Fruit fly (Drosophila melanogaster) whole organism, embryonic: ENCODE data around the gene CG31195.

Experiments
- CG11695 ChIP-seq: fragments of 200-800 bp; sonication (Bioruptor generic); IDR thresholded peaks from 3 replicates; pipeline ENCODE4 v1.3.6; 2022; ENCODE audit warnings: missing biosample characterization, missing genetic modification characterization
- CG12071 ChIP-seq: fragments of 200-800 bp; sonication (Bioruptor generic); optimal IDR thresholded peaks from 3 replicates; lab custom pipeline; 2018; ENCODE audit warnings: missing biosample characterization, mild to moderate bottlenecking, missing genetic modification characterization
- CG12155 ChIP-seq: fragments of 200-800 bp; sonication (Bioruptor generic); optimal IDR thresholded peaks from 3 replicates; lab custom pipeline; 2016; ENCODE audit warnings: missing biosample characterization, missing genetic modification characterization
- CG13424 ChIP-seq: fragments of 200-800 bp; sonication (Bioruptor generic); optimal IDR thresholded peaks from 2 replicates; lab custom pipeline; 2019; ENCODE audit warnings: missing biosample characterization, mild to moderate bottlenecking, missing genetic modification characterization, moderate library complexity
- CG15514 ChIP-seq: fragments of 200-800 bp; sonication (Bioruptor generic); optimal IDR thresholded peaks from 3 replicates; lab custom pipeline; 2017; ENCODE audit warnings: missing biosample characterization, missing genetic modification characterization, mild to moderate bottlenecking, moderate library complexity, missing genetic modification reagents
- CG16779 ChIP-seq: fragments of 200-800 bp; sonication (Bioruptor generic); IDR thresholded peaks from 2 replicates; pipeline ENCODE4 v1.3.6; 2022; ENCODE audit warnings: missing biosample characterization, missing genetic modification characterization
- CG16815 ChIP-seq: fragments of 200-800 bp; sonication (Bioruptor generic); optimal IDR thresholded peaks from 3 replicates; lab custom pipeline; 2017; ENCODE audit warnings: missing biosample characterization, mild to moderate bottlenecking, missing genetic modification characterization
- CG17568 ChIP-seq: fragments of 200-800 bp; sonication (Bioruptor generic); optimal IDR thresholded peaks from 2 replicates; lab custom pipeline; 2018; ENCODE audit warnings: missing biosample characterization, mild to moderate bottlenecking, missing genetic modification characterization, moderate library complexity
- CG1832 ChIP-seq: fragments of 200-800 bp; sonication (Bioruptor generic); optimal IDR thresholded peaks from 2 replicates; lab custom pipeline; 2017; ENCODE audit warnings: missing biosample characterization, mild to moderate bottlenecking, missing genetic modification characterization, inconsistent platforms
- CG18764 ChIP-seq: fragments of 200-800 bp; sonication (Bioruptor generic); optimal IDR thresholded peaks from 3 replicates; lab custom pipeline; 2016; ENCODE audit warnings: missing biosample characterization, missing genetic modification characterization
- CG2678 ChIP-seq: fragments of 200-800 bp; sonication (Bioruptor generic); optimal IDR thresholded peaks from 3 replicates; lab custom pipeline; 2019; ENCODE audit warnings: missing biosample characterization, mild to moderate bottlenecking, missing genetic modification characterization, moderate library complexity
- CG3281 ChIP-seq: fragments of 200-800 bp; sonication (Bioruptor generic); optimal IDR thresholded peaks from 3 replicates; lab custom pipeline; 2017; ENCODE audit warnings: missing biosample characterization, mild to moderate bottlenecking, missing genetic modification characterization
- CG3407 ChIP-seq: fragments of 200-800 bp; sonication (Bioruptor generic); optimal IDR thresholded peaks from 2 replicates; lab custom pipeline; 2018; ENCODE audit warnings: missing biosample characterization, mild to moderate bottlenecking, missing genetic modification characterization
- CG5953 ChIP-seq: fragments of 200-800 bp; sonication (Bioruptor generic); IDR thresholded peaks from 2 replicates; pipeline ENCODE4 v1.3.6; 2022; ENCODE audit warnings: missing biosample characterization, missing genetic modification characterization
- CG7372 ChIP-seq: fragments of 200-800 bp; sonication (Bioruptor generic); IDR thresholded peaks from 2 replicates; pipeline ENCODE4 v1.3.6; 2022; ENCODE audit warnings: missing biosample characterization, missing genetic modification characterization
- CG7745 ChIP-seq: fragments of 200-800 bp; sonication (Bioruptor generic); optimal IDR thresholded peaks from 2 replicates; lab custom pipeline; 2018; ENCODE audit warnings: missing biosample characterization, mild to moderate bottlenecking, missing genetic modification characterization, moderate library complexity
- CG8478 ChIP-seq: fragments of >200 bp; optimal IDR thresholded peaks from 2 replicates; lab custom pipeline; 2018
- CkIIα-i1 ChIP-seq: fragments of 200-800 bp; sonication (Bioruptor generic); IDR thresholded peaks from 2 replicates; pipeline ENCODE4 v1.3.6; 2022; ENCODE audit warnings: missing biosample characterization, missing genetic modification characterization
- Dbx ChIP-seq: fragments of 200-800 bp; sonication (Bioruptor generic); IDR thresholded peaks from 3 replicates; pipeline ENCODE4 v1.3.6; 2022; ENCODE audit warnings: missing biosample characterization, missing genetic modification characterization
- Deaf1 ChIP-seq: fragments of 200-800 bp; optimal IDR thresholded peaks from 3 replicates; lab custom pipeline; 2019; ENCODE audit warnings: missing biosample characterization, mild to moderate bottlenecking, missing genetic modification characterization, moderate library complexity
- E2f2 ChIP-seq: fragments of 200-800 bp; sonication (Bioruptor generic); IDR thresholded peaks from 2 replicates; pipeline ENCODE4 v1.3.6; 2022; ENCODE audit warnings: missing biosample characterization, missing genetic modification characterization
- ERR ChIP-seq: fragments of 200-800 bp; sonication (Bioruptor generic); optimal IDR thresholded peaks from 2 replicates; lab custom pipeline; 2016; ENCODE audit warnings: missing biosample characterization, missing genetic modification characterization
- Gug ChIP-seq: fragments of 200-800 bp; sonication (Bioruptor generic); IDR thresholded peaks from 4 replicates; pipeline ENCODE4 v1.3.6; 2022; ENCODE audit warnings: missing biosample characterization, missing genetic modification characterization
- Hand ChIP-seq: fragments of 200-800 bp; sonication (Bioruptor generic); optimal IDR thresholded peaks from 2 replicates; lab custom pipeline; 2017; ENCODE audit warnings: mild to moderate bottlenecking, missing biosample characterization, missing genetic modification reagents, missing genetic modification characterization
- Hr39 ChIP-seq: fragments of >200 bp; optimal IDR thresholded peaks from 2 replicates; lab custom pipeline; 2017
- Lim3 ChIP-seq: fragments of 200-800 bp; sonication (Bioruptor generic); IDR thresholded peaks from 2 replicates; pipeline ENCODE4 v1.3.6; 2022; ENCODE audit warnings: missing biosample characterization, missing genetic modification characterization
- Mrtf ChIP-seq: fragments of 200-800 bp; sonication (Bioruptor generic); IDR thresholded peaks from 3 replicates; pipeline ENCODE4 v1.3.6; 2022; ENCODE audit warnings: missing biosample characterization, missing genetic modification characterization
- Myb ChIP-seq: fragments of 200-800 bp; sonication (Bioruptor generic); optimal IDR thresholded peaks from 2 replicates; lab custom pipeline; 2016; ENCODE audit warnings: missing biosample characterization, missing genetic modification characterization
- Scr ChIP-seq: fragments of 200-800 bp; sonication (Bioruptor generic); IDR thresholded peaks from 2 replicates; pipeline ENCODE4 v1.3.6; 2022; ENCODE audit warnings: missing biosample characterization, missing genetic modification characterization; ENCODE audit not compliant: partially characterized antibody
- Sox100B ChIP-seq: fragments of 200-800 bp; sonication (Bioruptor generic); optimal IDR thresholded peaks from 3 replicates; lab custom pipeline; 2018; ENCODE audit warnings: missing biosample characterization, mild to moderate bottlenecking, missing genetic modification characterization
- bbx ChIP-seq: fragments of 200-800 bp; sonication (Bioruptor generic); IDR thresholded peaks from 2 replicates; pipeline ENCODE4 v1.3.6; 2022; ENCODE audit warnings: missing biosample characterization, missing genetic modification characterization; ENCODE audit not compliant: partially characterized antibody
- bowl ChIP-seq: fragments of 200-800 bp; sonication (Bioruptor generic); IDR thresholded peaks from 2 replicates; pipeline ENCODE4 v1.3.6; 2022; ENCODE audit warnings: missing biosample characterization, missing genetic modification characterization
- caup ChIP-seq: fragments of 200-800 bp; sonication (Bioruptor generic); optimal IDR thresholded peaks from 3 replicates; lab custom pipeline; 2017; ENCODE audit warnings: missing biosample characterization, mild to moderate bottlenecking, missing genetic modification characterization, moderate library complexity; ENCODE audit not compliant: severe bottlenecking
- ci ChIP-seq: fragments of 200-800 bp; sonication (Bioruptor generic); IDR thresholded peaks from 3 replicates; pipeline ENCODE4 v1.3.6; 2022; ENCODE audit warnings: missing biosample characterization, missing genetic modification characterization
- dmrt11E ChIP-seq: fragments of 200-800 bp; sonication (Bioruptor generic); optimal IDR thresholded peaks from 3 replicates; lab custom pipeline; 2018; ENCODE audit warnings: missing biosample characterization, mild to moderate bottlenecking, missing genetic modification characterization, moderate library complexity
- en ChIP-seq: fragments of 200-800 bp; sonication (Bioruptor generic); optimal IDR thresholded peaks from 2 replicates; lab custom pipeline; 2016; ENCODE audit warnings: missing biosample characterization, missing genetic modification characterization
- exex ChIP-seq: fragments of 200-800 bp; sonication (Bioruptor generic); optimal IDR thresholded peaks from 4 replicates; lab custom pipeline; 2018; ENCODE audit warnings: missing biosample characterization, mild to moderate bottlenecking, missing genetic modification characterization, moderate library complexity
- fd3F ChIP-seq: fragments of 200-800 bp; sonication (Bioruptor generic); optimal IDR thresholded peaks from 2 replicates; lab custom pipeline; 2018; ENCODE audit warnings: missing biosample characterization, mild to moderate bottlenecking, missing genetic modification characterization, moderate library complexity
- kah ChIP-seq: fragments of 200-800 bp; sonication (Bioruptor generic); optimal IDR thresholded peaks from 2 replicates; lab custom pipeline; 2018; ENCODE audit warnings: missing biosample characterization, mild to moderate bottlenecking, missing genetic modification characterization
- kay ChIP-seq: fragments of 200-800 bp; sonication (Bioruptor generic); optimal IDR thresholded peaks from 2 replicates; lab custom pipeline; 2016; ENCODE audit warnings: missing biosample characterization, missing genetic modification characterization
- lab ChIP-seq: fragments of 200-800 bp; sonication (Bioruptor generic); optimal IDR thresholded peaks from 3 replicates; lab custom pipeline; 2017; ENCODE audit warnings: missing biosample characterization, missing genetic modification characterization, mild to moderate bottlenecking, moderate library complexity, missing genetic modification reagents
- lilli ChIP-seq: fragments of 200-800 bp; sonication (Bioruptor generic); optimal IDR thresholded peaks from 3 replicates; lab custom pipeline; 2016; ENCODE audit warnings: missing biosample characterization, missing genetic modification characterization
- lmd ChIP-seq: fragments of 200-800 bp; sonication (Bioruptor generic); IDR thresholded peaks from 2 replicates; pipeline ENCODE4 v1.3.6; 2022; ENCODE audit warnings: missing biosample characterization, missing genetic modification characterization
- lov ChIP-seq, 2 experiments: fragments of 200-800 bp in 1 of 2; fragments of >200 bp in 1 of 2; sonication (Bioruptor generic) in 1 of 2; IDR thresholded peaks in 1 of 2; optimal IDR thresholded peaks in 1 of 2; 2 replicates in 1 of 2; 3 replicates in 1 of 2; pipeline versions ENCODE4 v1.3.6 to Lab custom; 2017 to 2022; ENCODE audit warnings: missing biosample characterization in 1 of 2, missing genetic modification characterization in 1 of 2
- psq ChIP-seq: fragments of 200-800 bp; sonication (Bioruptor generic); optimal IDR thresholded peaks from 2 replicates; lab custom pipeline; 2017; ENCODE audit warnings: missing biosample characterization, missing genetic modification characterization
- ranshi ChIP-seq: fragments of 200-800 bp; sonication (Bioruptor generic); IDR thresholded peaks from 2 replicates; pipeline ENCODE4 v1.3.6; 2022; ENCODE audit warnings: missing biosample characterization, missing genetic modification characterization
- scrt ChIP-seq: fragments of 200-800 bp; sonication (Bioruptor generic); optimal IDR thresholded peaks from 2 replicates; lab custom pipeline; 2018; ENCODE audit warnings: missing biosample characterization, mild to moderate bottlenecking, missing genetic modification characterization, moderate library complexity
- sens ChIP-seq: fragments of 200-800 bp; sonication (Bioruptor generic); peaks from one replicate; lab custom pipeline; 2016; ENCODE audit warnings: missing biosample characterization, missing genetic modification characterization
- slp2 ChIP-seq: fragments of 200-800 bp; sonication (Bioruptor generic); optimal IDR thresholded peaks from 2 replicates; lab custom pipeline; 2016; ENCODE audit warnings: missing biosample characterization, missing genetic modification characterization
- sqz ChIP-seq: fragments of 200-800 bp; sonication (Bioruptor generic); optimal IDR thresholded peaks from 3 replicates; lab custom pipeline; 2018; ENCODE audit warnings: missing biosample characterization, mild to moderate bottlenecking, missing genetic modification characterization
- sr ChIP-seq: fragments of 200-800 bp; sonication (Bioruptor generic); IDR thresholded peaks from 3 replicates; pipeline ENCODE4 v1.3.6; 2022; ENCODE audit warnings: missing biosample characterization, missing genetic modification characterization
- tin ChIP-seq: fragments of 200-800 bp; sonication (Bioruptor generic); optimal IDR thresholded peaks from 3 replicates; lab custom pipeline; 2016; ENCODE audit warnings: missing biosample characterization, missing genetic modification characterization

CG31195 gene

DNA sequence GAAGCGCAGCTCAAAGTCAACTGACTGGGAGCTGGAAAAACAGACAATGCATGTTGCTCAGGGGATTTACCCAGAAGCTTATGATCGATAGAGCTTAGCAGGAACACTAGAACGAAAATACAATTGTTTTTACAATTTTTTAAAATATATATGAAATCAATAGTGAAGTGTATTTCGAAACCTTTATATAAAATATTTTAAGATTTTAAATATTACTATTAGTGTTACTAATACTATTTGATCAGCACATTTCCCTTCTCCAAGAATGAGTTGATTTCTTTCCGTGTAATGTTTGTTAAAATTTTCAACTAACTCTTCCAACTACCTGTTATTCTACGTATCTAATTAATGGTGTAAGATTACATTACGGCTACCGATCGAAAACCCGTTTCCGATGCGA lies 18.4 kb downstream of the CG31195 start, which contains the start of gene CG31199:
Gene CG31199, minus strand, starts transcription at position 101 of the 400 bp plus-strand sequence.
- TF ChIP-seq sens (GFP tag; lab: Kevin White, UChicago) (no peak), Lim3 (GFP tag; lab: Robert Waterston, UW) (no peak), en (GFP tag; lab: Kevin White, UChicago) (no peak), dmrt11E (tag; lab: Kevin White, UChicago) (no peak), CG12071 (GFP tag; lab: Kevin White, UChicago) (no peak), psq (no peak), lov (optimal IDR thresholded peaks at IDR 0.05; lab: Kevin White, UChicago) (no peak), lov (GFP tag; IDR thresholded peaks at IDR 0.05; lab: Robert Waterston, UW) (no peak), CG13424 (tag; lab: Kevin White, UChicago) (no peak), bbx (GFP tag; lab: Robert Waterston, UW) (no peak), Mrtf (GFP tag; lab: Robert Waterston, UW) (no peak), kay (no peak), ERR (GFP tag; lab: Kevin White, UChicago) (no peak), caup (no peak), CG3281 (no peak), Hr39 (lab: Kevin White, UChicago) (no peak), fd3F (no peak)

DNA sequence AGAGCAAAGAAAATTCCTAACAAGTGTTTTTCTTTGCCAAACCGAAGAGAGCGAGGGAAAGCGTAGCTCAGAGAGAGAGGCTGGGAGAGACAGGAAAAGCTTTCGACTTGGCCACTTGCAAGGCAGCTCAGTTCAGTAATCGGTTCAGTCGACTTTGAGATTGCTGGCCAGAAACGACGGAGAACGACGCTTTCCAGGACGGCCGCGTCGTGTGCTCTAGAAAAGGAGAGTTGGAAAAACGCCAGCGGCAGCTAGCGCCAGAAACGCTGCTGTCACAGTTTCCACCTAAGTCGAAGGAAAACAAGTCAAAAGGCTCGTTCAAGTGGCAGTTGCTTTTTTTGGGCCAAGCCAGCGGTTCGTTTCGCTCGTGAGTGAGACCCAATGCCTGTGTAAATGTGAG lies 22.2 kb downstream of the CG31195 start, which contains the start of gene CG42322:
Gene CG42322, plus strand, starts transcription at position 138 of the 400 bp plus-strand sequence.
- TF ChIP-seq CkIIα-i1 (GFP tag; lab: Robert Waterston, UW) (no peak), CG5953 (GFP tag; lab: Robert Waterston, UW) (no peak), CG7745 (tag; lab: Kevin White, UChicago) (no peak), Hand (GFP tag; lab: Kevin White, UChicago) (no peak), Myb (GFP tag; lab: Kevin White, UChicago) (no peak), ranshi (GFP tag; lab: Robert Waterston, UW) (no peak), CG12155 (GFP tag; lab: Kevin White, UChicago) (no peak), CG11695 (GFP tag; lab: Robert Waterston, UW) (no peak), sr (GFP tag; lab: Robert Waterston, UW) (no peak), CG2678 (tag; lab: Kevin White, UChicago) (no peak), lilli (GFP tag; lab: Kevin White, UChicago) (no peak), CG7372 (no peak), kah (GFP tag; lab: Kevin White, UChicago) (no peak), en (GFP tag; lab: Kevin White, UChicago) (no peak), slp2 (no peak), Deaf1 (tag; lab: Kevin White, UChicago) (peak; percentile 65), Sox100B (no peak), CG8478 (no peak), CG3407 (GFP tag; lab: Kevin White, UChicago) (no peak), lab (GFP tag; lab: Kevin White, UChicago) (no peak), bowl (no peak), CG1832 (GFP tag; lab: Kevin White, UChicago) (no peak), sqz (GFP tag; lab: Kevin White, UChicago) (no peak), E2f2 (GFP tag; lab: Robert Waterston, UW) (no peak), CG18764 (GFP tag; lab: Kevin White, UChicago) (no peak), lmd (GFP tag; lab: Robert Waterston, UW) (no peak), Gug (GFP tag; lab: Robert Waterston, UW) (no peak), ci (no peak), CG15514 (no peak), Dbx (GFP tag; lab: Robert Waterston, UW) (no peak), Scr (GFP tag; lab: Robert Waterston, UW) (no peak), tin (GFP tag; lab: Kevin White, UChicago) (no peak), exex (no peak), scrt (GFP tag; lab: Kevin White, UChicago) (peak; percentile 56), CG16779 (GFP tag; lab: Robert Waterston, UW) (peak; percentile 64), CG17568 (GFP tag; lab: Kevin White, UChicago) (no peak), CG16815 (GFP tag; lab: Kevin White, UChicago) (no peak)
